Worm (Caenorhabditis elegans) whole organism, L3 larva: ENCODE data around the gene H12I13.1.

Source experiments
- R02D3.7 ChIP-seq: fragments of 150-350 bp; optimal IDR thresholded peaks from 2 replicates; lab custom pipeline; 2014; ENCODE audit warnings: missing biosample characterization, missing genetic modification characterization
- aly-2 ChIP-seq: fragments of 150-350 bp; optimal IDR thresholded peaks from 2 replicates; lab custom pipeline; 2014; ENCODE audit warnings: missing biosample characterization, missing genetic modification characterization
- ama-1 ChIP-seq: fragments of 150-350 bp; optimal IDR thresholded peaks from 2 replicates; lab custom pipeline; 2018
- elt-3 ChIP-seq, 3 experiments: fragments of 150-350 bp in 1 of 3; sonication (generic microtip) in 2 of 3; optimal IDR thresholded peaks; 2 replicates in 2 of 3; 4 replicates in 1 of 3; lab custom pipeline; 2014 to 2017; ENCODE audit warnings: missing biosample characterization in 3 of 3, missing genetic modification characterization in 3 of 3
- fkh-2 ChIP-seq: fragments of 150-350 bp; optimal IDR thresholded peaks from 2 replicates; lab custom pipeline; 2014; ENCODE audit warnings: missing biosample characterization, missing genetic modification reagents, missing genetic modification characterization
- fos-1 ChIP-seq: fragments of 150-350 bp; optimal IDR thresholded peaks from 2 replicates; lab custom pipeline; 2014; ENCODE audit warnings: missing biosample characterization, missing genetic modification characterization
- lin-15B ChIP-seq: fragments of 150-350 bp; optimal IDR thresholded peaks from 2 replicates; lab custom pipeline; 2014; ENCODE audit warnings: missing biosample characterization, missing genetic modification characterization
- lin-39 ChIP-seq: fragments of 150-350 bp; optimal IDR thresholded peaks from 2 replicates; lab custom pipeline; 2018; ENCODE audit warnings: missing biosample characterization, missing genetic modification reagents, missing genetic modification characterization
- nhr-237 ChIP-seq: fragments of 150-350 bp; optimal IDR thresholded peaks from 2 replicates; lab custom pipeline; 2014; ENCODE audit warnings: missing biosample characterization, missing genetic modification characterization
- nhr-25 ChIP-seq: sonication (generic microtip); optimal IDR thresholded peaks from 2 replicates; lab custom pipeline; 2017; ENCODE audit warnings: missing biosample characterization, missing genetic modification characterization
- pqm-1 ChIP-seq: fragments of 150-350 bp; optimal IDR thresholded peaks from 2 replicates; lab custom pipeline; 2017; ENCODE audit warnings: missing biosample characterization, missing genetic modification characterization, inconsistent platforms

ce11 chrII:6045048-6045447, 21.9 kb downstream of the H12I13.1 start, which contains the start of gene R12C12.5:
- no peak for TF ChIP-seq fkh-2 (tag; lab: Kevin White, UChicago)
- TF ChIP-seq nhr-25, result no peak
- TF ChIP-seq R02D3.7, result no peak
- TF ChIP-seq lin-39, result no peak
- no peak for TF ChIP-seq elt-3 (tag; optimal IDR thresholded peaks at IDR 0.05; lab: Kevin White, UChicago)
- TF ChIP-seq pqm-1 (tag; lab: Kevin White, UChicago), result no peak
- TF ChIP-seq nhr-237 (tag; lab: Kevin White, UChicago), result no peak
- no peak for TF ChIP-seq fos-1
- TF ChIP-seq aly-2 (tag; lab: Kevin White, UChicago), result no peak
- no peak for TF ChIP-seq ama-1 (lab: Kevin White, UChicago)
- no peak for TF ChIP-seq lin-15B (tag; lab: Kevin White, UChicago)
